Worm (Caenorhabditis elegans) whole organism, mixed stage, embryonic: ENCODE results near the gene aipr-1.

Source experiments
- blmp-1 ChIP-seq: fragments of 150-350 bp; optimal IDR thresholded peaks from 2 replicates; lab custom pipeline; 2014; ENCODE audit warnings: missing biosample characterization, missing genetic modification characterization
- sptf-1 ChIP-seq: sonication (generic microtip); optimal IDR thresholded peaks from 2 replicates; lab custom pipeline; 2017; ENCODE audit warnings: mild to moderate bottlenecking, missing genetic modification characterization, moderate library complexity, missing compliant biosample characterization
- unc-62 ChIP-seq: fragments of 150-350 bp; optimal IDR thresholded peaks from 2 replicates; lab custom pipeline; 2014; ENCODE audit warnings: missing biosample characterization, missing genetic modification reagents, missing genetic modification characterization

DNA sequence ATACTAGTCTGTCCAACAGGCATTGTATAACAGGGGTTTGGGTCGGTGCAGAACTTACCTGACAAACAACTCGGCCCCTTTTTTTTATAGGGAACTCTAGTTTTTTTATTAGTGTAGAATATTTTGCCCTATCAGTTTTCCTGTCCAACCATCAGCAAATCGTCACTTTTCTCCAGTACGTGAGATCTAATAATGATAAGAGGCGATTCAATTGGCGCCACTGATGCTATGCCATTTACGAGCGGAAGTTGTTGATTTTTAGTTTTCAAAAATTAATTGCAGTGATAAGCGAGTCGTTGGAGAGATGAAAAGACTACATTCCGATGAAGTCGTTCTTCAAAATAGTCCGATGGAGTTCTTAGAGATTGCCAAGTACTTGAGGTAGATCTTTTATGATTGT, 34.3 kb upstream of the aipr-1 start:
- no peak for TF ChIP-seq sptf-1 (tag; lab: Kevin White, UChicago)
- TF ChIP-seq unc-62 (GFP tag; lab: Kevin White, UChicago): no peak
- TF ChIP-seq blmp-1 (tag; lab: Kevin White, UChicago): no peak
